Worm (Caenorhabditis elegans) whole organism, L4 larva: Measurements from ENCODE around the gene C45E5.1.

Experiments used
- Y48G9A.11 ChIP-seq: fragments of 200-800 bp; sonication (Bioruptor generic); IDR thresholded peaks from 2 replicates; pipeline ENCODE4 v1.3.6; 2022; ENCODE audit warnings: missing genetic modification reagents, missing genetic modification characterization, missing compliant biosample characterization
- ceh-82 ChIP-seq: sonication (generic microtip); optimal IDR thresholded peaks from 2 replicates; lab custom pipeline; 2017; ENCODE audit warnings: missing biosample characterization, missing genetic modification characterization

DNA sequence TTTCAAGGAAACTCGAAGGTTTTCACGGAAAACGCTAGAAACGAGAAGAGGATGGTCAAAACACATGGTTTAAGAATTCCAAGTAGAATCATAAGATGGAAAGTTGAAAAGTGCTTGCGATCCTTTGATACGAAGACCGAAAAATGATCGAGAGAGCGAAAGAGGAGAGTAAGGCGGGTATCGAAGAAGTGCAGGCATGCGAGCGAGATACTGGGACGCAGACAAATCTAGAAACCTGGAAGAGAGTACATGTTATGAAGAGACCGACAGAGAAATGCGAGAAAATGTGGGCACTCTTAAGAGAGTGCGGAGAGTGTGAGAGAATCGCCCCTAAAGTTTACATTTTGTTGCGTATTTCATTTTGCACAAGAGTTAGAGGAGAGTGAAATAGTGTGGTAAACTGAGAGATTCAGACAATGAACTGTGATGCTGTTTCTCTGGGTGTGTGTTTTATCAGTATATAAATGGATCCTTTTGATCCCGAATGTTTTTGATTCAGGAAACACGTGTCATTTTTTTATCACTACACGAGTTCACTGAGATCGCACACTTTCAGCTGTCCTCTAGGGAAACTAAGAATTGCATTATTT is 9.8 kb downstream of the C45E5.1 start:
- TF ChIP-seq ceh-82 (no peak), Y48G9A.11 (GFP tag; lab: Robert Waterston, UW) (no peak)
